Worm (Caenorhabditis elegans): ENCODE measurements around the gene glna-2.

The glna-2 gene

ce11 chrII:7974189-7974823 is 34.1 kb upstream of the glna-2 start:
- no peak for TF ChIP-seq C06A6.2 (GFP tag; conservative IDR thresholded peaks at IDR 0.05)
- TF ChIP-seq T26A5.8 (tag; optimal IDR thresholded peaks at IDR 0.05), result no peak
- no peak for TF ChIP-seq dpff-1 (tag; optimal IDR thresholded peaks at IDR 0.05)

ce11 chrII:7976308-7976707 is 32.1 kb upstream of the glna-2 start, which contains the start of gene DH11.5:
Gene DH11.5, plus strand, starts transcription at chrII:7976608.
- TF ChIP-seq F37B4.10 (GFP tag; IDR thresholded peaks at IDR 0.05) (no peak), let-607 (tag; optimal IDR thresholded peaks at IDR 0.05) (no peak), Y95B8A.8 (GFP tag; IDR thresholded peaks at IDR 0.05) (no peak), ztf-18 (tag; optimal IDR thresholded peaks at IDR 0.05) (no peak)

ce11 chrII:7977513-7977912 is 30.9 kb upstream of the glna-2 start:
- no peak for TF ChIP-seq Y53G8AR.9 (GFP tag; conservative IDR thresholded peaks at IDR 0.05)
- TF ChIP-seq zfh-2 (GFP tag; conservative IDR thresholded peaks at IDR 0.05), result no peak
- no peak for TF ChIP-seq snpc-1.1 (tag; optimal IDR thresholded peaks at IDR 0.05; ENCODE audit: insufficient read depth)
- no peak for TF ChIP-seq attf-3 (GFP tag; conservative IDR thresholded peaks at IDR 0.05)
- no peak for TF ChIP-seq F49E8.2 (tag; optimal IDR thresholded peaks at IDR 0.05; ENCODE audit: insufficient read depth)
- no peak for TF ChIP-seq C06A6.2 (GFP tag; conservative IDR thresholded peaks at IDR 0.05)
- no peak for TF ChIP-seq tlf-1 (GFP tag; optimal IDR thresholded peaks at IDR 0.05)
- TF ChIP-seq Y79H2A.3 (GFP tag; conservative IDR thresholded peaks at IDR 0.05), result no peak
- no peak for TF ChIP-seq bed-2 (GFP tag; IDR thresholded peaks at IDR 0.05)
- no peak for TF ChIP-seq F52B5.7 (tag; optimal IDR thresholded peaks at IDR 0.05)

ce11 chrII:7981084-7981483 is 27.4 kb upstream of the glna-2 start:
- TF ChIP-seq nfya-1 (tag; optimal IDR thresholded peaks at IDR 0.05; ENCODE audit: borderline replicate concordance, insufficient read depth), result no peak
- no peak for TF ChIP-seq F57C9.4 (tag; optimal IDR thresholded peaks at IDR 0.05)
- TF ChIP-seq snpc-3.4 (tag; optimal IDR thresholded peaks at IDR 0.05), result no peak
- TF ChIP-seq rec-8 (tag; optimal IDR thresholded peaks at IDR 0.05), result no peak
- no peak for TF ChIP-seq nhr-90 (tag; optimal IDR thresholded peaks at IDR 0.05)
- TF ChIP-seq lsl-1 (GFP tag; optimal IDR thresholded peaks at IDR 0.05), result no peak
- no peak for TF ChIP-seq fkh-3 (tag; optimal IDR thresholded peaks at IDR 0.05)
- TF ChIP-seq Y67H2A.10 (GFP tag; conservative IDR thresholded peaks at IDR 0.05), result no peak
- TF ChIP-seq dpff-1 (tag; optimal IDR thresholded peaks at IDR 0.05), result no peak
- no peak for TF ChIP-seq ceh-100 (GFP tag; IDR thresholded peaks at IDR 0.05)
- TF ChIP-seq egrh-3 (GFP tag; IDR thresholded peaks at IDR 0.05), result no peak

- no peak for TF ChIP-seq aptf-2 (GFP tag; conservative IDR thresholded peaks at IDR 0.05)
- TF ChIP-seq F49E8.2 (tag; optimal IDR thresholded peaks at IDR 0.05; ENCODE audit: insufficient read depth), result no peak
- no peak for TF ChIP-seq sptf-2 (GFP tag; optimal IDR thresholded peaks at IDR 0.05)
- TF ChIP-seq ztf-25 (GFP tag; IDR thresholded peaks at IDR 0.05), result no peak
- TF ChIP-seq ztf-18 (tag; optimal IDR thresholded peaks at IDR 0.05), result no peak
- no peak for TF ChIP-seq egl-18 (GFP tag; IDR thresholded peaks at IDR 0.05)
- TF ChIP-seq zim-3 (tag; optimal IDR thresholded peaks at IDR 0.05), result no peak
- no peak for TF ChIP-seq rec-8 (tag; optimal IDR thresholded peaks at IDR 0.05)
- TF ChIP-seq dpff-1 (tag; optimal IDR thresholded peaks at IDR 0.05), result no peak
- no peak for TF ChIP-seq nfya-2 (GFP tag; IDR thresholded peaks at IDR 0.05)
- TF ChIP-seq T26A5.8 (tag; optimal IDR thresholded peaks at IDR 0.05), result no peak
- no peak for TF ChIP-seq F33H1.4 (GFP tag; IDR thresholded peaks at IDR 0.05)
- TF ChIP-seq egl-44 (GFP tag; IDR thresholded peaks at IDR 0.05), result no peak
- no peak for TF ChIP-seq akir-1 (GFP tag; optimal IDR thresholded peaks at IDR 0.05)
- TF ChIP-seq snpc-4 (GFP tag; optimal IDR thresholded peaks at IDR 0.05), result no peak
- no peak for TF ChIP-seq snpc-4 (tag; optimal IDR thresholded peaks at IDR 0.05)
- TF ChIP-seq tbx-9 (tag; optimal IDR thresholded peaks at IDR 0.05; ENCODE audit: borderline replicate concordance), result no peak
- no peak for TF ChIP-seq hrde-1 (tag; optimal IDR thresholded peaks at IDR 0.05; ENCODE audit: borderline replicate concordance)
- no peak for TF ChIP-seq tbp1 (GFP tag; optimal IDR thresholded peaks at IDR 0.05)
Observed at ce11 chrII:7983454-7983853, 25.0 kb upstream of the glna-2 start.

Measured in whole organism, young adult.